Worm (Caenorhabditis elegans): ENCODE data around the gene F11D11.22.

The F11D11.22 gene

ce11 chrV:18790658-18791057 is 28.5 kb downstream of the F11D11.22 start, which contains the start of gene nhr-231:
nhr-231 (plus strand) TSS chrV:18790958.
- TF ChIP-seq sox-4 (tag; optimal IDR thresholded peaks at IDR 0.05) (no peak), ahr-1 (tag; optimal IDR thresholded peaks at IDR 0.05) (no peak), pat-9 (tag; optimal IDR thresholded peaks at IDR 0.05) (no peak), ceh-31 (tag; optimal IDR thresholded peaks at IDR 0.05) (no peak), mec-3 (tag; optimal IDR thresholded peaks at IDR 0.05; ENCODE audit: borderline replicate concordance) (no peak), pax-1 (tag; optimal IDR thresholded peaks at IDR 0.05) (no peak), tbx-7 (tag; optimal IDR thresholded peaks at IDR 0.05) (no peak), elt-2 (tag; optimal IDR thresholded peaks at IDR 0.05) (no peak), nfya-1 (tag; optimal IDR thresholded peaks at IDR 0.05) (no peak), nhr-11 (tag; optimal IDR thresholded peaks at IDR 0.05) (no peak), unc-42 (tag; optimal IDR thresholded peaks at IDR 0.05) (no peak), Y22D7AL.16 (tag; optimal IDR thresholded peaks at IDR 0.05) (no peak), ceh-45 (GFP tag; IDR thresholded peaks at IDR 0.05) (no peak), hlh-8 (tag; optimal IDR thresholded peaks at IDR 0.05) (no peak), ceh-34 (tag; optimal IDR thresholded peaks at IDR 0.05) (no peak), lin-11 (tag; optimal IDR thresholded peaks at IDR 0.05) (no peak)

ce11 chrV:18800811-18801210 is 38.7 kb downstream of the F11D11.22 start, which contains the start of gene nhr-170:
nhr-170 (minus strand) TSS chrV:18800826.
- no peak for TF ChIP-seq pat-9 (tag; optimal IDR thresholded peaks at IDR 0.05)
- no peak for TF ChIP-seq pros-1 (tag; optimal IDR thresholded peaks at IDR 0.05)
- no peak for TF ChIP-seq fkh-10 (GFP tag; optimal IDR thresholded peaks at IDR 0.05)
- no peak for TF ChIP-seq ceh-19 (GFP tag; optimal IDR thresholded peaks at IDR 0.05)
- no peak for TF ChIP-seq hlh-15 (tag; optimal IDR thresholded peaks at IDR 0.05)
- TF ChIP-seq ceh-24 (tag; optimal IDR thresholded peaks at IDR 0.05), result no peak
- no peak for TF ChIP-seq elt-2 (tag; optimal IDR thresholded peaks at IDR 0.05)
- no peak for TF ChIP-seq ets-4 (tag; optimal IDR thresholded peaks at IDR 0.05)
- no peak for TF ChIP-seq sdc-2 (tag; optimal IDR thresholded peaks at IDR 0.05)
- TF ChIP-seq rnt-1 (tag; optimal IDR thresholded peaks at IDR 0.05), result no peak
- TF ChIP-seq pqm-1 (tag; optimal IDR thresholded peaks at IDR 0.05), result no peak

DNA sequence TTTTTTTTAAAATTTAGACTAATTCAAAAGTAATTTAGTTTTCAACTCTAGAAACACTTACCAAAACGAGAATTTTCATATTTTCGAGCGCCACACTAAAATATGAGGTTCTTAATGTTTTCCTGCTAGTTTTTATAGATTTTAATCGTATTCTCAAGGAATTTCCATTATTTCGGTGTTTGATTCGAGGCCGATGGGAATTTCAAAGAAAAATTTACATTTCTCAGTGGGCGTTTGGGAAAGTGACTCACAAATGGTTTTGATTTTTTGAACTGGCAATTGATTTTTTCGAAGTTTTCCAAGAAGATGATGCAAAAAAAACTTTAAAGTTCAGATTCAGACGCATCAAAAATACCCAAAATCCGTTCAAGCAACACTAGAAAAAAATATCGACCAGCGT is 39.9 kb downstream of the F11D11.22 start, which contains the start of gene C54E10.11:
Gene C54E10.11, minus strand, starts transcription at position 101 of the 400 bp plus-strand sequence.
- TF ChIP-seq ama-1 (optimal IDR thresholded peaks at IDR 0.05) (no peak), fkh-6 (tag; optimal IDR thresholded peaks at IDR 0.05) (no peak), nhr-11 (tag; optimal IDR thresholded peaks at IDR 0.05) (no peak), hlh-13 (GFP tag; optimal IDR thresholded peaks at IDR 0.05) (no peak), unc-3 (GFP tag; conservative IDR thresholded peaks at IDR 0.05) (no peak), unc-3 (tag; optimal IDR thresholded peaks at IDR 0.05) (no peak), unc-86 (tag; optimal IDR thresholded peaks at IDR 0.05) (no peak), nhr-232 (tag; optimal IDR thresholded peaks at IDR 0.05) (no peak), K02D7.2 (tag; optimal IDR thresholded peaks at IDR 0.05) (no peak)

DNA sequence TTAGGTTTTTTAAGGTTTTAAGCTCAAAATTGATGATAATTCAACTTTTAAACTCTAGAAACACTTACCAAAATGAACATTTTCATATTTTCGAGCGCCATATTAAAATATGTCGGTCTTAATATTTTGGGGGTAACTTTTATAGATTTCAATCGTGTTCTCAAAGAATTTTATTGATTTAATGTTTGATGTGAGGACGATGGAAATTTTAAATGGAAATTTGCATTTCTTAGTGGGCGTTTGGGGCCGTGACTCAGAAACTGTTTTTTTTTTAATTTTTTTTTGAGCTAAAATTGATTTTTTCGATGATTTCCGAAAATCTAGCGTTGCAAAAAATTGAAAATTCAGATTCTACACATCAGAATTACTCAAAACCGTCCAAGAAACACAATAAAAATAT is 41.1 kb downstream of the F11D11.22 start, which contains the start of gene C54E10.10:
Gene C54E10.10, minus strand, starts transcription at position 101 of the 400 bp plus-strand sequence.
- TF ChIP-seq ceh-2 (tag; optimal IDR thresholded peaks at IDR 0.05) (no peak), pag-3 (tag; optimal IDR thresholded peaks at IDR 0.05; ENCODE audit: borderline replicate concordance) (no peak), K02D7.2 (tag; optimal IDR thresholded peaks at IDR 0.05) (no peak), pha-2 (tag; optimal IDR thresholded peaks at IDR 0.05) (no peak), pros-1 (tag; optimal IDR thresholded peaks at IDR 0.05) (no peak)

ce11 chrV:18806409-18806808 is 44.3 kb downstream of the F11D11.22 start, which contains the start of gene sri-10:
sri-10 (minus strand) TSS chrV:18806509.
- TF ChIP-seq ceh-2 (tag; optimal IDR thresholded peaks at IDR 0.05) (no peak), tbx-7 (tag; optimal IDR thresholded peaks at IDR 0.05) (no peak), ztf-16 (tag; optimal IDR thresholded peaks at IDR 0.05) (no peak), eyg-1 (tag; optimal IDR thresholded peaks at IDR 0.05) (no peak), npax-4 (tag; optimal IDR thresholded peaks at IDR 0.05) (no peak)

Measured in whole organism, late embryonic.